Fruit fly (Drosophila melanogaster) whole organism, wandering third instar larva: Measurements from ENCODE around the gene Hnf4.

Experiments used
- Abd-B ChIP-seq: fragments of >200 bp; optimal IDR thresholded peaks from 2 replicates; lab custom pipeline; 2017; ENCODE audit warnings: missing biosample characterization, missing genetic modification characterization
- CG32264 ChIP-seq: fragments of 200-800 bp; sonication (Bioruptor generic); optimal IDR thresholded peaks from 2 replicates; lab custom pipeline; 2016; ENCODE audit warnings: missing biosample characterization, missing genetic modification characterization
- CG9705 ChIP-seq: fragments of 200-800 bp; sonication (Bioruptor generic); optimal IDR thresholded peaks from 2 replicates; lab custom pipeline; 2018; ENCODE audit warnings: missing biosample characterization, mild to moderate bottlenecking, missing genetic modification characterization
- CrebA ChIP-seq: fragments of 200-800 bp; sonication (Bioruptor generic); optimal IDR thresholded peaks from 2 replicates; lab custom pipeline; 2016; ENCODE audit warnings: missing biosample characterization, mild to moderate bottlenecking, missing genetic modification characterization, borderline replicate concordance
- Dfd ChIP-seq: fragments of >200 bp; optimal IDR thresholded peaks from 2 replicates; lab custom pipeline; 2017; ENCODE audit warnings: missing biosample characterization, missing genetic modification characterization
- Dif ChIP-seq: fragments of 200-275, 200-300 bp; sonication (Bioruptor generic); optimal IDR thresholded peaks from 2 replicates; lab custom pipeline; 2018; ENCODE audit warnings: missing biosample characterization, missing genetic modification characterization; ENCODE audit not compliant: partially characterized antibody
- GATAd ChIP-seq: sonication (Bioruptor generic); optimal IDR thresholded peaks from 2 replicates; lab custom pipeline; 2016; ENCODE audit warnings: missing biosample characterization, missing genetic modification characterization
- HLH106 ChIP-seq: fragments of 200-800 bp; optimal IDR thresholded peaks from 3 replicates; lab custom pipeline; 2019; ENCODE audit warnings: missing biosample characterization, mild to moderate bottlenecking, missing genetic modification characterization, moderate library complexity
- Hnf4 ChIP-seq: fragments of 200-800 bp; sonication (Bioruptor generic); optimal IDR thresholded peaks from 2 replicates; lab custom pipeline; 2016; ENCODE audit warnings: missing biosample characterization, mild to moderate bottlenecking, missing genetic modification characterization
- Hr78 ChIP-seq: fragments of >200 bp; optimal IDR thresholded peaks from 2 replicates; lab custom pipeline; 2017; ENCODE audit warnings: missing biosample characterization, missing genetic modification characterization
- Hr83 ChIP-seq: fragments of 200-300 bp; sonication (Bioruptor generic); optimal IDR thresholded peaks from 2 replicates; lab custom pipeline; 2016; ENCODE audit warnings: missing biosample characterization, mild to moderate bottlenecking, missing genetic modification characterization, moderate library complexity; ENCODE audit not compliant: poor library complexity, severe bottlenecking
- Jra ChIP-seq: sonication (Bioruptor generic); optimal IDR thresholded peaks from 2 replicates; lab custom pipeline; 2016; ENCODE audit warnings: missing biosample characterization, missing genetic modification characterization
- Myc ChIP-seq: fragments of >200 bp; optimal IDR thresholded peaks from 2 replicates; lab custom pipeline; 2017
- N ChIP-seq: fragments of >200 bp; optimal IDR thresholded peaks from 2 replicates; lab custom pipeline; 2018; ENCODE audit warnings: missing biosample characterization, missing external identifiers, missing genetic modification characterization
- OdsH ChIP-seq: fragments of 200-800 bp; sonication (Bioruptor generic); optimal IDR thresholded peaks from 2 replicates; lab custom pipeline; 2016; ENCODE audit warnings: missing biosample characterization, mild to moderate bottlenecking, missing genetic modification characterization
- Rel ChIP-seq, 2 experiments: fragments of 200-800 bp; sonication (Bioruptor generic) in 1 of 2; optimal IDR thresholded peaks; 2 replicates in 1 of 2; 3 replicates in 1 of 2; lab custom pipeline; 2016 to 2019; ENCODE audit warnings: mild to moderate bottlenecking in 2 of 2, missing biosample characterization in 2 of 2, missing genetic modification characterization in 2 of 2, moderate library complexity in 1 of 2
- Vsx2 ChIP-seq: fragments of 200-300, 225-300 bp; sonication (Bioruptor generic); optimal IDR thresholded peaks from 2 replicates; lab custom pipeline; 2018; ENCODE audit warnings: missing biosample characterization, missing genetic modification characterization; ENCODE audit not compliant: partially characterized antibody
- br ChIP-seq: fragments of 200-800 bp; sonication (Bioruptor generic); optimal IDR thresholded peaks from 2 replicates; lab custom pipeline; 2016; ENCODE audit warnings: missing biosample characterization, missing genetic modification characterization
- dl ChIP-seq, 2 experiments: fragments of 175-275, 200-275 bp in 1 of 2; fragments of 200-275 bp in 1 of 2; sonication (Bioruptor generic); optimal IDR thresholded peaks; lab custom pipeline; 2018; ENCODE audit warnings: mild to moderate bottlenecking in 2 of 2, missing biosample characterization in 2 of 2, missing genetic modification characterization in 2 of 2, moderate library complexity in 2 of 2; ENCODE audit not compliant: partially characterized antibody in 2 of 2, insufficient read depth in 1 of 2
- dmrt93B ChIP-seq: fragments of 200-800 bp; sonication (Bioruptor generic); optimal IDR thresholded peaks from 2 replicates; lab custom pipeline; 2018; ENCODE audit warnings: missing biosample characterization, mild to moderate bottlenecking, missing genetic modification characterization
- dsf ChIP-seq: sonication (Bioruptor generic); optimal IDR thresholded peaks from 2 replicates; lab custom pipeline; 2016; ENCODE audit warnings: missing biosample characterization, missing genetic modification characterization, borderline replicate concordance
- ey ChIP-seq: fragments of 200-800 bp; sonication (Bioruptor generic); optimal IDR thresholded peaks from 2 replicates; lab custom pipeline; 2016; ENCODE audit warnings: missing biosample characterization, missing genetic modification characterization
- h ChIP-seq: fragments of 200-800 bp; sonication (Bioruptor generic); optimal IDR thresholded peaks from 3 replicates; lab custom pipeline; 2016; ENCODE audit warnings: missing biosample characterization, mild to moderate bottlenecking, missing genetic modification characterization
- jim ChIP-seq: fragments of 175-275, 200-325 bp; sonication (Bioruptor generic); optimal IDR thresholded peaks from 2 replicates; lab custom pipeline; 2016; ENCODE audit warnings: missing biosample characterization, mild to moderate bottlenecking, missing genetic modification characterization
- lola ChIP-seq: fragments of >200 bp; optimal IDR thresholded peaks from 2 replicates; lab custom pipeline; 2017; ENCODE audit warnings: missing biosample characterization, missing genetic modification characterization
- pan ChIP-seq: fragments of >200 bp; optimal IDR thresholded peaks from 2 replicates; lab custom pipeline; 2017
- rgr ChIP-seq: fragments of 200-800 bp; sonication (Bioruptor generic); optimal IDR thresholded peaks from 3 replicates; lab custom pipeline; 2016; ENCODE audit warnings: missing biosample characterization, mild to moderate bottlenecking, missing genetic modification characterization
- sv ChIP-seq: fragments of 200-800 bp; sonication (Bioruptor generic); optimal IDR thresholded peaks from 3 replicates; lab custom pipeline; 2016; ENCODE audit warnings: missing biosample characterization, missing genetic modification characterization
- tai ChIP-seq: sonication (Bioruptor generic); optimal IDR thresholded peaks from 2 replicates; lab custom pipeline; 2016; ENCODE audit warnings: missing biosample characterization, missing genetic modification characterization
- usp ChIP-seq: fragments of >200 bp; optimal IDR thresholded peaks from 2 replicates; lab custom pipeline; 2017; ENCODE audit warnings: missing biosample characterization, missing genetic modification characterization
- woc ChIP-seq: sonication (Bioruptor generic); optimal IDR thresholded peaks from 2 replicates; lab custom pipeline; 2016; ENCODE audit warnings: missing biosample characterization, mild to moderate bottlenecking, missing genetic modification characterization

Gene Hnf4

dm6 chr2L:8734304-8734703 lies 24.9 kb upstream of the Hnf4 start:
- TF ChIP-seq jim (GFP tag; lab: Kevin White, UChicago): no peak
- no peak for TF ChIP-seq N (GFP tag; lab: Kevin White, UChicago)
- no peak for TF ChIP-seq Hr83 (GFP tag; lab: Kevin White, UChicago)
- TF ChIP-seq dl (GFP tag; optimal IDR thresholded peaks at IDR 0.05; lab: Kevin White, UChicago; ENCODE audit: insufficient read depth in 1 of 2, partially characterized antibody in 2 of 2): no peak
- TF ChIP-seq tai (GFP tag; lab: Kevin White, UChicago): no peak
- no peak for TF ChIP-seq HLH106 (tag; lab: Kevin White, UChicago)
- no peak for TF ChIP-seq Hnf4 (GFP tag; lab: Kevin White, UChicago)
- TF ChIP-seq h: no peak
- TF ChIP-seq Abd-B: no peak
- no peak for TF ChIP-seq Dif
- TF ChIP-seq ey (GFP tag; lab: Kevin White, UChicago): no peak
- TF ChIP-seq Hr78 (GFP tag; lab: Kevin White, UChicago): no peak

dm6 chr2L:8732702-8733101 lies 23.3 kb upstream of the Hnf4 start:
- TF ChIP-seq Jra (GFP tag; lab: Kevin White, UChicago): no peak
- no peak for TF ChIP-seq CrebA (GFP tag; lab: Kevin White, UChicago)
- no peak for TF ChIP-seq rgr (GFP tag; lab: Kevin White, UChicago)
- no peak for TF ChIP-seq Abd-B
- no peak for TF ChIP-seq usp (GFP tag; lab: Kevin White, UChicago)
- TF ChIP-seq OdsH (GFP tag; lab: Kevin White, UChicago): no peak
- no peak for TF ChIP-seq GATAd
- TF ChIP-seq sv (GFP tag; lab: Kevin White, UChicago): no peak
- no peak for TF ChIP-seq Rel (GFP tag; optimal IDR thresholded peaks at IDR 0.05; lab: Kevin White, UChicago)
- no peak for TF ChIP-seq Rel (tag; optimal IDR thresholded peaks at IDR 0.05; lab: Kevin White, UChicago)
- no peak for TF ChIP-seq lola (GFP tag; lab: Kevin White, UChicago)
- no peak for TF ChIP-seq pan
- no peak for TF ChIP-seq jim (GFP tag; lab: Kevin White, UChicago)
- no peak for TF ChIP-seq woc (GFP tag; lab: Kevin White, UChicago)
- no peak for TF ChIP-seq CG32264 (GFP tag; lab: Kevin White, UChicago)
- no peak for TF ChIP-seq ey (GFP tag; lab: Kevin White, UChicago)

dm6 chr2L:8721028-8721427 lies 11.6 kb upstream of the Hnf4 start:
- TF ChIP-seq CG9705 (GFP tag; lab: Kevin White, UChicago): no peak
- no peak for TF ChIP-seq Vsx2
- TF ChIP-seq Hnf4 (GFP tag; lab: Kevin White, UChicago): no peak
- TF ChIP-seq dsf: no peak
- TF ChIP-seq CG32264 (GFP tag; lab: Kevin White, UChicago): no peak
- no peak for TF ChIP-seq tai (GFP tag; lab: Kevin White, UChicago)
- no peak for TF ChIP-seq jim (GFP tag; lab: Kevin White, UChicago)
- TF ChIP-seq sv (GFP tag; lab: Kevin White, UChicago): no peak
- no peak for TF ChIP-seq rgr (GFP tag; lab: Kevin White, UChicago)
- TF ChIP-seq dmrt93B (GFP tag; lab: Kevin White, UChicago): no peak
- TF ChIP-seq Hr78 (GFP tag; lab: Kevin White, UChicago): no peak
- TF ChIP-seq HLH106 (tag; lab: Kevin White, UChicago): no peak
- TF ChIP-seq h: no peak
- TF ChIP-seq Rel (GFP tag; optimal IDR thresholded peaks at IDR 0.05; lab: Kevin White, UChicago): no peak
- TF ChIP-seq Rel (tag; optimal IDR thresholded peaks at IDR 0.05; lab: Kevin White, UChicago): no peak
- TF ChIP-seq ey (GFP tag; lab: Kevin White, UChicago): no peak
- no peak for TF ChIP-seq Myc (lab: Kevin White, UChicago)
- no peak for TF ChIP-seq OdsH (GFP tag; lab: Kevin White, UChicago)
- no peak for TF ChIP-seq dl (GFP tag; optimal IDR thresholded peaks at IDR 0.05; lab: Kevin White, UChicago; ENCODE audit: insufficient read depth in 1 of 2, partially characterized antibody in 2 of 2)
- TF ChIP-seq Dfd: no peak
- TF ChIP-seq br: no peak

DNA sequence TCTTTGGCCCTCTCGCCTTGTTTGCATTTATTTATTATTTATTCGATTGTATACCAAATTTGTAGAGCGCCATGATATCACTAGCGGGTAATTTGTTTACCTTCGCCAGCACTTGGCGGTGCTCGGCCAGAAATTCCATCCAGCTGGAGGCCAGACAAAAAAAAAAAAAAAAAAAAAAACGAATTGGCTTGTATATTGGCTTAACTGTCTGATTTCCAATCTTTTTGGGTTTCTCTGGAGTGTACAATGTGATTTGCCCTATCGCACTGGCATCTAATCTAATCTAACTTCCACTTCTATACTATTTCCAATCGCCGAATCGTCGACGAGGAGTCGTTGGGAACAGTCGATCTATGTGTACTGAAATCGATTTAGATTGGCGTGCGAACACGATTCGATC lies 10.3 kb upstream of the Hnf4 start:
- TF ChIP-seq lola (GFP tag; lab: Kevin White, UChicago) (no peak), h (peak; percentile 30)
